Worm (Caenorhabditis elegans) whole organism, midembryonic: ENCODE data around the gene cogc-6.

Experiments used
- T22C8.4 ChIP-seq: fragments of 200-800 bp; sonication (Bioruptor generic); IDR thresholded peaks from 2 replicates; pipeline ENCODE4 v1.3.6; 2022; ENCODE audit warnings: missing genetic modification characterization, missing compliant biosample characterization
- cog-1 ChIP-seq: sonication (generic microtip); optimal IDR thresholded peaks from 2 replicates; lab custom pipeline; 2016; ENCODE audit warnings: missing genetic modification characterization, missing compliant biosample characterization
- flt-1 ChIP-seq: fragments of 200-800 bp; sonication (Bioruptor generic); IDR thresholded peaks from 2 replicates; pipeline ENCODE4 v1.3.6; 2022; ENCODE audit warnings: missing genetic modification characterization, missing compliant biosample characterization
- klf-2 ChIP-seq: fragments of 200-800 bp; sonication (Bioruptor generic); conservative IDR thresholded peaks from 2 replicates; pipeline ENCODE4 v1.3.6; 2022; ENCODE audit warnings: missing genetic modification reagents, missing genetic modification characterization, missing compliant biosample characterization
- med-1 ChIP-seq: sonication (generic microtip); optimal IDR thresholded peaks from 2 replicates; lab custom pipeline; 2017; ENCODE audit warnings: missing genetic modification characterization, mild to moderate bottlenecking, missing compliant biosample characterization, antibody characterized with exemption, missing genetic modification reagents; ENCODE audit not compliant: insufficient read depth
- ref-1 ChIP-seq: fragments of 200-800 bp; sonication (Bioruptor generic); conservative IDR thresholded peaks from 2 replicates; pipeline ENCODE4 v1.3.6; 2022; ENCODE audit warnings: missing genetic modification reagents, missing genetic modification characterization, missing compliant biosample characterization
- tab-1 ChIP-seq: fragments of 200-800 bp; sonication (Bioruptor generic); IDR thresholded peaks from 2 replicates; pipeline ENCODE4 v1.3.6; 2022; ENCODE audit warnings: missing genetic modification characterization, missing compliant biosample characterization
- ztf-23 ChIP-seq: fragments of 200-800 bp; sonication (Bioruptor generic); IDR thresholded peaks from 2 replicates; pipeline ENCODE4 v1.3.6; 2022; ENCODE audit warnings: missing genetic modification reagents, missing genetic modification characterization, missing compliant biosample characterization
- ztf-29 ChIP-seq: fragments of 200-800 bp; sonication (Bioruptor generic); IDR thresholded peaks from 2 replicates; pipeline ENCODE4 v1.3.6; 2022; ENCODE audit warnings: missing genetic modification reagents, missing genetic modification characterization, missing compliant biosample characterization

cogc-6 gene

DNA sequence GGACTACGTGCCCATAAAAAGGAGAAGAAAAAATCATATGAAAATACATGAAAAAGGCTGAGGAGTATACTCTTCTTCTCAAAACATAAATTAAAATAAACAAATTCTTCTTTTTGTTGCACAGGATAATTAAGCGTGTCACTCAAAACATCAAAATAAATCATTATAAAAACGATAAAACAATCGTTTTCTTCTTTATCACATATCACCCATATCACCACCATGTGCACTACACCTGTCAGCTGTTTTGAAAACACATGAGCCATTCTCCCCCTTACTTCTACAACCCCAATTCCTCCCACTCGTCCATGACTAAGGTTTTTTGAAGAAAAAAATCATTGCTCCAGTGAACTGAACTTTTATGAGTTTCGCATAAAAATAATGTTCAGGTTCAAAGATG lies 31.4 kb upstream of the cogc-6 start:
- no peak for TF ChIP-seq T22C8.4 (GFP tag; lab: Robert Waterston, UW)
- no peak for TF ChIP-seq cog-1
- TF ChIP-seq flt-1 (GFP tag; lab: Robert Waterston, UW) = no peak
- no peak for TF ChIP-seq ztf-23 (GFP tag; lab: Robert Waterston, UW)

DNA sequence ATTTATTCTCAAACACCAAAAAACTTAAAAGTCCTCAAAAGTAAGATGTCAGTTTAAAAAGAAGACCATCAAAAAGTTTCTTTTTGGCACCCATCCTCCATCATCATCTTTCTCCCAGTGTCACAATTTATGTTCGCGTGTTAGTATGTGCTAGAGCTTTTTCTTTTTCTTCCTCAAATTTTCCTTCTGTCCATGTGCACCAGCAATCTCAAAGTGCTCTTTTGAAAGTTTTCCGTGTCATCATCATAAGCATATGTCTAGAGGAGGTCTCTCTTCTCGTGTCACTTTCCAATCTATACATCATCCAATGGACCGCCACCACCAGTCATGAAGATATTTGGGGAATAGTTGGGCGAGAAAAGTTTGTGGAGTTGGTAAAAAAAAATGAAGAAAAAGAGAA lies 30.0 kb upstream of the cogc-6 start:
- TF ChIP-seq tab-1 (no peak), ref-1 (GFP tag; lab: Robert Waterston, UW) (no peak), flt-1 (GFP tag; lab: Robert Waterston, UW) (no peak), ztf-23 (GFP tag; lab: Robert Waterston, UW) (no peak), klf-2 (GFP tag; lab: Robert Waterston, UW) (no peak), ztf-29 (GFP tag; lab: Robert Waterston, UW) (no peak), cog-1 (no peak), T22C8.4 (GFP tag; lab: Robert Waterston, UW) (no peak), med-1 (GFP tag; lab: Kevin White, UChicago) (no peak)

DNA sequence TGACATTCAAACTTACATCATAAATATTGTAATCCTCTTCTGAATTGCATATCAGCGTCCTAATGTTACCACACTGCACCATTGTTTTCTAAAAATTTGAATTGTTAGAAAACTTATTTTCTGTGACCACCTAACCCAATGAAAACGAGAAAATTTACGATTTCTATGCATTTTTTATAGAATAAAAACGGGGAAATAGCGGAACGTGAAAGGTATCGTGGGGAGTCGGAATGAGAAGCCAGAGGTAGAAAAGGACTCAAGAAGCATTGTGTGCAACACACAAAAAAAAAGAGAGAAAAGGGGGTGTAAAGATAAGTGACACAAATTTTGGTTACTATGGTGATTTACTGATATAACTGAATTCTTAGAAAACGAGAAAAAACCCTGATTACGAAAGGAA lies 29.1 kb upstream of the cogc-6 start, which contains the start of gene C16D9.6:
Gene C16D9.6 (minus strand): TSS at position 101 of the 400 bp plus-strand sequence.
- no peak for TF ChIP-seq med-1 (GFP tag; lab: Kevin White, UChicago)
- TF ChIP-seq T22C8.4 (GFP tag; lab: Robert Waterston, UW) = no peak
- no peak for TF ChIP-seq cog-1
- TF ChIP-seq flt-1 (GFP tag; lab: Robert Waterston, UW) = no peak
- no peak for TF ChIP-seq klf-2 (GFP tag; lab: Robert Waterston, UW)
- no peak for TF ChIP-seq ref-1 (GFP tag; lab: Robert Waterston, UW)
- TF ChIP-seq ztf-23 (GFP tag; lab: Robert Waterston, UW) = no peak
- no peak for TF ChIP-seq tab-1
- TF ChIP-seq ztf-29 (GFP tag; lab: Robert Waterston, UW) = no peak

DNA sequence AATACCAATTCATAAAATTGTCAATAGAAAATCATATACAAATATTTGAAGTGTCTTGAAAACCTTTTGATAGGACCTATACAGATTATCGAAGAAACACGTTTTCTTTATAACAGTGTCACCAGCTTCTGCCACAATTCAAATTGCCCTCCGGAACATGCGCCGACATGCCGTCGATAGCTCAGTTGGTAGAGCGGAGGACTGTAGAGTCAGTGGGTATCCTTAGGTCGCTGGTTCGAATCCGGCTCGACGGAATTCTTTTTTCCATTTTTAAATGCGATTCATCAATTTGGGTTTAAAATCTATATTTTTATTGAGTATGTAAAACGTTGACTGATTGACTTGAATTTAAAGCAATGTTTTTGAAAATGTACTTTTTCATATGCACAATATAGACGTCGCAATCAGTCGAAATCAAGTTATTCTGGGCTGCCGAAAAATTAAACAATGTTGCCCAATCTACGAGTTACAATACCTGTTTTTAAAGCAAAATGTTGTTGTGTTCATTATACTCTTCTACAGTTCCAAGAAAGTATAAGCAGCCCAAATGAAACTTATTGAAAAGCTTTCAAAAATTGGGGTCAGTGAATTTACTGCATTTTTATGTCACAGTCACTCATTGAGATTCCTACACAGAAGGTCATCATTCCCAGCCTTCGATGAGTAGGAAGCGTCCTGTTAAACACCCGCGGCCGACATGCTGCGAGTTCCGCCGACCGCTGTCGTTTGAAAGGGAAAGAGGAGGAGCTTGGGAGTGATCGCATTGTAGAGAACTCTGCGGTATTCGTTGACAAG lies 26.4 kb upstream of the cogc-6 start:
- no peak for TF ChIP-seq ref-1 (GFP tag; lab: Robert Waterston, UW)
- TF ChIP-seq ztf-29 (GFP tag; lab: Robert Waterston, UW) = no peak
- TF ChIP-seq ztf-23 (GFP tag; lab: Robert Waterston, UW) = no peak
- no peak for TF ChIP-seq klf-2 (GFP tag; lab: Robert Waterston, UW)
- 0 out of 2 replicates have a peak, but pooled peaks have one; percentile 36 for TF ChIP-seq flt-1 (GFP tag; lab: Robert Waterston, UW)
- no peak for TF ChIP-seq T22C8.4 (GFP tag; lab: Robert Waterston, UW)
- TF ChIP-seq cog-1 = no peak

DNA sequence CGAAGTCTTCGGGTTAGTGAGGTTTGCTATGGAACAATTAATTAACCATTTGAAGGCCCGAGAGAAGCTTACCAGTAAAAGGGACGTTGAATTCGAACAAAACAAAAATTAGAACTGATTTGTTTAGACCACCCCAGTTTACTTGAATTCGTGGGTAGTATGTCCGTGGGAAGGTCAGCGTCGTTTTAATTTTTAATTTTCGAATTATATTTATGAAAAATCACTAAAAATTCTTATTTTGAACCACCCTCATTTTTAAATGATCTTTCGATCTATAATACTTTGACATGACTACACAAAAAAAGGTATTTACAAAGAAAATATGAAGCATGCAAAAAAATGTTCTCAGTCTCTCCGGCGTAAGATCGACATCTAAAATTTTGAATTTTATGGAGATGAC lies 24.3 kb upstream of the cogc-6 start, which contains the start of gene C16D9.5:
Gene C16D9.5 (minus strand): TSS at position 101 of the 400 bp plus-strand sequence.
- TF ChIP-seq klf-2 (GFP tag; lab: Robert Waterston, UW) (no peak), ztf-29 (GFP tag; lab: Robert Waterston, UW) (no peak)

DNA sequence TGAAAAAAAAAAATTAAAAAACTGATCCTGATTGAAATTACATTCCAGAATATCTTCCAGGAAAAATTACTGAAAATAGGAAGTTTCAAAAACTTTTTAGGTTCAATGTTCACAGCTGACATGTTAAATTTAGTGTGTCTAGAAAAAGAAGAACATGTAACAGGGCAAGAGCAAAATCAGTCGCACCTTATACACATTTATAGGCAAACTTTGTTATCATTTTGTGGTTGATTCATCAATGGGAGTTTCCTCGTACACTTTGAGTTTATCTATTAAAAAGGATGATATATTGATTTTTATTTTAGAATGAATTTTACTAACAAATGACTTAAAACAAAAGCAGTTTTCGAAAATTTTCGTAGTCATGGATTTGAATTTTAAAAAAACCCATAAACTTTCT lies 22.1 kb upstream of the cogc-6 start:
- TF ChIP-seq ref-1 (GFP tag; lab: Robert Waterston, UW) = no peak
- no peak for TF ChIP-seq T22C8.4 (GFP tag; lab: Robert Waterston, UW)
- no peak for TF ChIP-seq ztf-23 (GFP tag; lab: Robert Waterston, UW)
- TF ChIP-seq med-1 (GFP tag; lab: Kevin White, UChicago) = no peak
- no peak for TF ChIP-seq tab-1
- no peak for TF ChIP-seq cog-1
- no peak for TF ChIP-seq klf-2 (GFP tag; lab: Robert Waterston, UW)
- no peak for TF ChIP-seq flt-1 (GFP tag; lab: Robert Waterston, UW)
- no peak for TF ChIP-seq ztf-29 (GFP tag; lab: Robert Waterston, UW)

DNA sequence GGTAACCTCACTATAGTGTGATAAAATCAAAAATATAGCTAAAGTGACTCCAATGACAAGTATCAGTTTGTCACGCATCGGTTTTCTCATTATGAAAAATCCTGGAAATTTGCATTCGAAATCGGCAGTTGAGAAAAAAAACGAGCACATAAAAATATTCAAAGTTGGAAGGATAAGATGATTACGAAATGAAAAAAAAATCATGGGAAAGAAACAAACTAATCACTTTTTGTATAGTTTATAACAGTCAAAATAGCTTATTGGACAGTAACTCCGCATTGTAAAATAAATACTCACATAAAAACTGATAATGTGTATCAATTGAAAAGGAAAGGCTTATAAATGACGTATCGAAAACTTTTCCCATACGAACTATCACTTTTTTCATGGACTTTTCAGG lies 21.7 kb upstream of the cogc-6 start, which contains the start of gene C16D9.4:
Gene C16D9.4 (minus strand): TSS at position 101 of the 400 bp plus-strand sequence.
- TF ChIP-seq flt-1 (GFP tag; lab: Robert Waterston, UW) (no peak), tab-1 (no peak), ref-1 (GFP tag; lab: Robert Waterston, UW) (no peak), ztf-23 (GFP tag; lab: Robert Waterston, UW) (no peak), ztf-29 (GFP tag; lab: Robert Waterston, UW) (no peak), klf-2 (GFP tag; lab: Robert Waterston, UW) (no peak), cog-1 (no peak), T22C8.4 (GFP tag; lab: Robert Waterston, UW) (no peak), med-1 (GFP tag; lab: Kevin White, UChicago) (no peak)

DNA sequence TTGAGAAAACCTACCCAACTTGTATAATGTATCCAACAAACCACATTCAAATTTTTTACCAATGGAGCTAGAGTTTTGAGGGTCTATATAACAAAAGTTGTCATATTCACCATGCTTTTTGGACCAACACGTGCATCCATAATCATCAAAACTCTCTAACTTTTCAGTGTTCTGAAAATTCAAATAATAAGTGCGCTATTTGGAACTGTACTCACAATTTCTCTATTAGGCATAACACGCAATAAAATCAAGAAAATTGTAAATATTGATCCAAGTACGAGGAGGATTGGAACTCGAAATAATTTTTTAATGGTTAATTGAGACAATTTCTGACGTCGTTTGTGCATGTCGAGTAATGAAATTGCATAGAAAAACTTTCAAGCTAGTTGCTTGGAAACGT lies 18.8 kb upstream of the cogc-6 start, which contains the start of gene C16D9.3:
Gene C16D9.3 (minus strand): TSS at position 101 of the 400 bp plus-strand sequence.
- no peak for TF ChIP-seq ztf-23 (GFP tag; lab: Robert Waterston, UW)
- TF ChIP-seq ztf-29 (GFP tag; lab: Robert Waterston, UW) = no peak
- TF ChIP-seq cog-1 = no peak
- no peak for TF ChIP-seq T22C8.4 (GFP tag; lab: Robert Waterston, UW)
- no peak for TF ChIP-seq klf-2 (GFP tag; lab: Robert Waterston, UW)
- TF ChIP-seq ref-1 (GFP tag; lab: Robert Waterston, UW) = no peak
- TF ChIP-seq med-1 (GFP tag; lab: Kevin White, UChicago) = no peak
- TF ChIP-seq tab-1 = no peak
- TF ChIP-seq flt-1 (GFP tag; lab: Robert Waterston, UW) = no peak

DNA sequence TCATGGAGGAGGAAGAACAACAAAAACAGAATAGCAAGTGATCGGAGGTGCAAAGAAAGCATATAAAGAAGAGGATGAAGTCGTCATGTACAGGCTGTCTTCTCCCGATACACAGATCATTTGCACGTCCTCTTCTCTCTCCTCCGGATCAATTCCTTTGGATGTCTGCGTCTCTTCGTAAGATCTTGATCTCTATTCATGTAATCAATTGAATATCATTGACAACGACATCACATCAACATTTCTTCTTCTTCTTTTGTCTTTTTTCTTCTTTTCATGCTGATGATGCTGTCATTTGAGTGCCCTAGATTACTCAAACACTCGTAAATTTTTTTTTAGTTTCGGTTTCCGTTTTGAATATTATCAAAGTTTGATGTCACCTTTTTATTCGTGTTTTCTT lies 17.2 kb upstream of the cogc-6 start, which contains the start of gene rol-3:
Gene rol-3 (minus strand): TSS at position 120 of the 400 bp plus-strand sequence.
- TF ChIP-seq ztf-29 (GFP tag; lab: Robert Waterston, UW) (no peak), T22C8.4 (GFP tag; lab: Robert Waterston, UW) (no peak), ref-1 (GFP tag; lab: Robert Waterston, UW) (no peak), ztf-23 (GFP tag; lab: Robert Waterston, UW) (no peak), klf-2 (GFP tag; lab: Robert Waterston, UW) (no peak), flt-1 (GFP tag; lab: Robert Waterston, UW) (no peak), tab-1 (no peak), cog-1 (no peak), med-1 (GFP tag; lab: Kevin White, UChicago) (no peak)
